Worm (Caenorhabditis elegans) whole organism, L4 larva: Measurements from ENCODE around the gene ZK829.1.

Source experiments
- dve-1 ChIP-seq: sonication (generic microtip); optimal IDR thresholded peaks from 2 replicates; lab custom pipeline; 2017; ENCODE audit warnings: antibody characterized with exemption, mild to moderate bottlenecking, missing genetic modification characterization, missing compliant biosample characterization; ENCODE audit not compliant: insufficient read depth
- fos-1 ChIP-seq: fragments of 150-350 bp; optimal IDR thresholded peaks from 2 replicates; lab custom pipeline; 2014; ENCODE audit warnings: missing biosample characterization, missing genetic modification characterization
- lsy-2 ChIP-seq, 2 experiments: fragments of 150-350 bp in 1 of 2; sonication (generic microtip) in 1 of 2; optimal IDR thresholded peaks; 2 replicates each; lab custom pipeline; 2014 to 2017; ENCODE audit warnings: missing biosample characterization in 2 of 2, missing genetic modification characterization in 2 of 2
- madf-9 ChIP-seq: fragments of 200-800 bp; sonication (Bioruptor generic); conservative IDR thresholded peaks from 2 replicates; pipeline ENCODE4 v1.3.6; 2022; ENCODE audit warnings: missing genetic modification reagents, missing genetic modification characterization, missing compliant biosample characterization
- mdl-1 ChIP-seq, 2 experiments: fragments of 150-350 bp in 1 of 2; sonication (generic microtip) in 1 of 2; optimal IDR thresholded peaks; 2 replicates each; lab custom pipeline; 2014 to 2017; ENCODE audit warnings: missing biosample characterization in 2 of 2, missing genetic modification characterization in 2 of 2
- mep-1 ChIP-seq: fragments of 150-350 bp; sonication (generic microtip); optimal IDR thresholded peaks from 3 replicates; lab custom pipeline; 2014; ENCODE audit warnings: missing biosample characterization, missing genetic modification characterization
- nhr-10 ChIP-seq: fragments of 150-350 bp; optimal IDR thresholded peaks from 2 replicates; lab custom pipeline; 2014; ENCODE audit warnings: missing biosample characterization, missing genetic modification characterization
- nhr-28 ChIP-seq: fragments of 150-350 bp; optimal IDR thresholded peaks from 2 replicates; lab custom pipeline; 2014; ENCODE audit warnings: missing biosample characterization, missing genetic modification characterization
- sdz-12 ChIP-seq: fragments of 200-800 bp; sonication (Bioruptor generic); optimal IDR thresholded peaks from 2 replicates; lab custom pipeline; 2018; ENCODE audit warnings: mild to moderate bottlenecking, missing genetic modification characterization, missing compliant biosample characterization

- TF ChIP-seq fos-1 (tag; lab: Kevin White, UChicago) (no peak), mdl-1 (tag; optimal IDR thresholded peaks at IDR 0.05; lab: Kevin White, UChicago) (no peak), sdz-12 (GFP tag; lab: Kevin White, UChicago) (no peak), lsy-2 (tag; optimal IDR thresholded peaks at IDR 0.05; lab: Kevin White, UChicago) (no peak), nhr-10 (tag; lab: Kevin White, UChicago) (no peak), madf-9 (GFP tag; lab: Robert Waterston, UW) (no peak), mep-1 (tag; lab: Kevin White, UChicago) (no peak), dve-1 (no peak), nhr-28 (tag; lab: Kevin White, UChicago) (peak; percentile 23)
Measured at ce11 chrIV:11911723-11912122, 30.5 kb downstream of the ZK829.1 start, which contains the start of gene VZK822L.2.
